Fruit fly (Drosophila melanogaster) Kc167 (cell line): ENCODE data around the gene SdicB.

Experiments used
- Myc ChIP-seq: fragments of >200 bp; optimal IDR thresholded peaks from 2 replicates; lab custom pipeline; 2017; ENCODE audit warnings: missing external identifiers
- Sin3A ChIP-seq: fragments of >200 bp; optimal IDR thresholded peaks from 2 replicates; lab custom pipeline; 2018; ENCODE audit warnings: missing external identifiers
- psq ChIP-seq: fragments of >200 bp; optimal IDR thresholded peaks from 2 replicates; lab custom pipeline; 2017; ENCODE audit warnings: missing external identifiers

DNA sequence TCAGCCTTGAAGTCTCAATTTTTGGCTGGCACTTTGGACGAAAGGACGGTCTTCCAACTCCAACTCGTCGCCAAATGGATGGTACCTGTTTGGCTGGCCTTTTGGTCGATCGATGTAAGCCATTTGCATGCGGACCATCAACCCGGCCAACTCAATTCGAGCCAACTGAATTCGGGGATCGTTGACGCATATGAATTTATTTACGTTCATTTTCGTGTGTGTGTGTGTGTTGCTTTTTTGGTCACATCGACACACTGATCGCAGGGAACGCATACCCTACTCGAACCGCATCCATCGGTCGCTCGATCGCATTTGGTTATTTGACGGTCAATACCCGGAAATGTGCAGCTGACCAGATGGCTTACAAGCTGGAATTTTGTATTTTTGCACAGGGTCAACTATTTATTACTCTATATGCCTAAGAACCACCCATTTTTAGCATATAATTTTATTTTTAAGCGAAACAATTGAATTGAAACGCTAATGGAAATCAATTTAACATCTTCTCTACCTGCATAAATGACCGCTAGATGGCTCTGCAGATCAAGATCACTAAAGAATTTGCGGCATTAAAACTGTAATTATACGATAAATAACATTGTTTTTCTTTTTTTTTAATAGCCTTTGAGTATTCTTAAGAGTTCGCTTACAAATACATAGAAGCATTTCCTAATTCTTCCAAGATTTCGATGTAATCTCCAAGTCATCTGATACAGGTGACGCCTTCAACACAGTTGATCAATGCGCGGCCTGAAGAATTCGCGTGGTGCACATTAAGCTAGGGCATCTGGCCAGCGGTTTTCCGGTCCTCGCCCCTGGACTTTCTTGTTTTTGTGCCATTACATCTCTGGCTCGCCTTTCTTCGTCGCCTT, 29.6 kb upstream of the SdicB start:
- TF ChIP-seq Myc (lab: Kevin White, UChicago) (no peak), psq (lab: Kevin White, UChicago) (no peak), Sin3A (lab: Kevin White, UChicago) (no peak)
